Worm (Caenorhabditis elegans): ENCODE measurements around the gene nhr-3.

- no peak for TF ChIP-seq nhr-20 (tag; optimal IDR thresholded peaks at IDR 0.05)
- TF ChIP-seq lin-13 (GFP tag; optimal IDR thresholded peaks at IDR 0.05), result no peak
- TF ChIP-seq C04F5.9 (tag; optimal IDR thresholded peaks at IDR 0.05), result no peak
- no peak for TF ChIP-seq nhr-12 (tag; optimal IDR thresholded peaks at IDR 0.05)
- no peak for TF ChIP-seq efl-1 (optimal IDR thresholded peaks at IDR 0.05)
- no peak for TF ChIP-seq efl-1 (GFP tag; optimal IDR thresholded peaks at IDR 0.05 in 1 of 2)
- no peak for TF ChIP-seq aha-1 (tag; optimal IDR thresholded peaks at IDR 0.05)
Measured at ce11 chrX:14541992-14542391, 16.3 kb upstream of the nhr-3 start, which contains the start of gene fbxa-81.
